Worm (Caenorhabditis elegans): ENCODE data around the gene C07E3.3.

- TF ChIP-seq ceh-22 (tag; optimal IDR thresholded peaks at IDR 0.05) (no peak), lin-11 (tag; optimal IDR thresholded peaks at IDR 0.05) (no peak), nhr-232 (tag; optimal IDR thresholded peaks at IDR 0.05) (no peak), lim-6 (tag; optimal IDR thresholded peaks at IDR 0.05) (no peak), ceh-6 (GFP tag; optimal IDR thresholded peaks at IDR 0.05) (no peak), sox-2 (GFP tag; IDR thresholded peaks at IDR 0.05) (no peak), madf-2 (tag; optimal IDR thresholded peaks at IDR 0.05) (no peak), nhr-11 (tag; optimal IDR thresholded peaks at IDR 0.05) (no peak), ceh-34 (tag; optimal IDR thresholded peaks at IDR 0.05) (no peak), K02D7.2 (tag; optimal IDR thresholded peaks at IDR 0.05) (no peak), ahr-1 (tag; optimal IDR thresholded peaks at IDR 0.05) (no peak), pha-4 (tag; optimal IDR thresholded peaks at IDR 0.05) (no peak), tbx-2 (tag; optimal IDR thresholded peaks at IDR 0.05) (no peak), dve-1 (tag; optimal IDR thresholded peaks at IDR 0.05) (no peak)
Measured at ce11 chrII:10396578-10396977, 39.3 kb upstream of the C07E3.3 start, which contains the start of gene T09F3.5.
